Worm (Caenorhabditis elegans): ENCODE measurements around the gene F46F5.8.

ce11 chrII:775033-775432 is 46.4 kb downstream of the F46F5.8 start, which contains the start of gene Y39F10A.1:
- TF ChIP-seq ceh-13 (GFP tag; optimal IDR thresholded peaks at IDR 0.05) (no peak), ama-1 (optimal IDR thresholded peaks at IDR 0.05) (no peak)

Data from whole organism, early embryonic.